Worm (Caenorhabditis elegans) whole organism, young adult: ENCODE measurements around the gene ZC84.6.

Experiments
- B0336.3 ChIP-seq: fragments of 200-800 bp; sonication (Bioruptor generic); IDR thresholded peaks from 2 replicates; pipeline ENCODE4 v1.3.6; 2022; ENCODE audit warnings: missing genetic modification characterization, missing compliant biosample characterization
- D2030.7 ChIP-seq: fragments of 200-800 bp; sonication (Bioruptor generic); IDR thresholded peaks from 2 replicates; pipeline ENCODE4 v1.3.6; 2022; ENCODE audit warnings: missing genetic modification reagents, missing genetic modification characterization, missing compliant biosample characterization
- F55B11.4 ChIP-seq: sonication (generic microtip); optimal IDR thresholded peaks from 2 replicates; lab custom pipeline; 2016; ENCODE audit warnings: missing compliant biosample characterization, missing genetic modification characterization, borderline replicate concordance; ENCODE audit not compliant: insufficient read depth
- F57A8.1 ChIP-seq: fragments of 200-800 bp; sonication (Bioruptor generic); optimal IDR thresholded peaks from 2 replicates; lab custom pipeline; 2018; ENCODE audit warnings: mild to moderate bottlenecking, missing genetic modification characterization, moderate library complexity, missing compliant biosample characterization
- Y56A3A.18 ChIP-seq: fragments of 200-800 bp; sonication (Bioruptor generic); IDR thresholded peaks from 2 replicates; pipeline ENCODE4 v1.3.6; 2022; ENCODE audit warnings: missing genetic modification reagents, missing genetic modification characterization, missing compliant biosample characterization
- Y79H2A.3 ChIP-seq: fragments of 200-800 bp; sonication (Bioruptor generic); conservative IDR thresholded peaks from 2 replicates; pipeline ENCODE4 v1.3.6; 2022; ENCODE audit warnings: missing genetic modification reagents, missing genetic modification characterization, missing compliant biosample characterization
- Y95B8A.8 ChIP-seq: fragments of 200-800 bp; sonication (Bioruptor generic); IDR thresholded peaks from 2 replicates; pipeline ENCODE4 v1.3.6; 2022; ENCODE audit warnings: missing genetic modification reagents, missing genetic modification characterization, missing compliant biosample characterization
- ZK185.1 ChIP-seq: sonication (generic microtip); optimal IDR thresholded peaks from 2 replicates; lab custom pipeline; 2016; ENCODE audit warnings: mild to moderate bottlenecking, missing genetic modification characterization, missing compliant biosample characterization; ENCODE audit not compliant: poor library complexity, severe bottlenecking
- aptf-3 ChIP-seq: fragments of 200-800 bp; sonication (Bioruptor generic); IDR thresholded peaks from 2 replicates; pipeline ENCODE4 v1.3.6; 2022; ENCODE audit warnings: missing genetic modification characterization, missing compliant biosample characterization
- athp-1 ChIP-seq: sonication (generic microtip); optimal IDR thresholded peaks from 2 replicates; lab custom pipeline; 2017; ENCODE audit warnings: mild to moderate bottlenecking, missing genetic modification characterization, missing compliant biosample characterization
- attf-3 ChIP-seq: fragments of 200-800 bp; sonication (Bioruptor generic); conservative IDR thresholded peaks from 2 replicates; pipeline ENCODE4 v1.3.6; 2022; ENCODE audit warnings: missing genetic modification reagents, missing genetic modification characterization, missing compliant biosample characterization
- attf-5 ChIP-seq: fragments of 200-800 bp; sonication (Bioruptor generic); optimal IDR thresholded peaks from 2 replicates; lab custom pipeline; 2018; ENCODE audit warnings: mild to moderate bottlenecking, missing genetic modification characterization, missing compliant biosample characterization
- bed-1 ChIP-seq: fragments of 200-800 bp; sonication (Bioruptor generic); IDR thresholded peaks from 2 replicates; pipeline ENCODE4 v1.3.6; 2022; ENCODE audit warnings: missing genetic modification reagents, missing genetic modification characterization, missing compliant biosample characterization
- ccch-3 ChIP-seq: fragments of 200-800 bp; sonication (Bioruptor generic); optimal IDR thresholded peaks from 2 replicates; lab custom pipeline; 2018; ENCODE audit warnings: mild to moderate bottlenecking, missing genetic modification characterization, missing compliant biosample characterization
- chd-7 ChIP-seq: sonication (generic microtip); optimal IDR thresholded peaks from 2 replicates; lab custom pipeline; 2016; ENCODE audit warnings: mild to moderate bottlenecking, missing genetic modification characterization, moderate library complexity, missing compliant biosample characterization
- dox-1 ChIP-seq: fragments of 200-800 bp; sonication (Bioruptor generic); IDR thresholded peaks from 2 replicates; pipeline ENCODE4 v1.3.6; 2022; ENCODE audit warnings: missing genetic modification reagents, missing genetic modification characterization, missing compliant biosample characterization
- dpl-1 ChIP-seq: fragments of 150-350 bp; optimal IDR thresholded peaks from 2 replicates; lab custom pipeline; 2014; ENCODE audit warnings: missing biosample characterization, missing genetic modification reagents, missing genetic modification characterization
- efl-1 ChIP-seq: fragments of 150-350 bp; optimal IDR thresholded peaks from 2 replicates; lab custom pipeline; 2014; ENCODE audit warnings: missing biosample characterization, missing genetic modification reagents, missing genetic modification characterization
- egl-44 ChIP-seq: fragments of 200-800 bp; sonication (Bioruptor generic); IDR thresholded peaks from 2 replicates; pipeline ENCODE4 v1.3.6; 2022; ENCODE audit warnings: missing genetic modification reagents, missing genetic modification characterization, missing compliant biosample characterization
- him-1 ChIP-seq: sonication (generic microtip); optimal IDR thresholded peaks from 2 replicates; lab custom pipeline; 2016; ENCODE audit warnings: missing genotype, missing genetic modification reagents, missing genetic modification characterization, missing compliant biosample characterization
- hlh-12 ChIP-seq: sonication (generic microtip); optimal IDR thresholded peaks from 2 replicates; lab custom pipeline; 2016; ENCODE audit warnings: missing genetic modification characterization, missing compliant biosample characterization
- hlh-26 ChIP-seq: fragments of 200-800 bp; sonication (Bioruptor generic); conservative IDR thresholded peaks from 2 replicates; pipeline ENCODE4 v1.3.6; 2022; ENCODE audit warnings: missing genetic modification reagents, missing genetic modification characterization, missing compliant biosample characterization
- hrde-1 ChIP-seq: sonication (generic microtip); optimal IDR thresholded peaks from 2 replicates; lab custom pipeline; 2016; ENCODE audit warnings: missing genetic modification characterization, mild to moderate bottlenecking, missing compliant biosample characterization, moderate library complexity, missing genotype, missing genetic modification reagents, borderline replicate concordance
- hsf-1 ChIP-seq: fragments of 200-800 bp; sonication (Bioruptor generic); IDR thresholded peaks from 2 replicates; pipeline ENCODE4 v1.3.6; 2022; ENCODE audit warnings: missing genetic modification reagents, missing genetic modification characterization, missing compliant biosample characterization
- lin-40 ChIP-seq: sonication (generic microtip); optimal IDR thresholded peaks from 2 replicates; lab custom pipeline; 2016; ENCODE audit warnings: missing genetic modification characterization, mild to moderate bottlenecking, missing compliant biosample characterization, missing genotype, missing genetic modification reagents
- lin-54 ChIP-seq: fragments of 200-800 bp; sonication (Bioruptor generic); optimal IDR thresholded peaks from 2 replicates; lab custom pipeline; 2018; ENCODE audit warnings: mild to moderate bottlenecking, missing genetic modification characterization, missing compliant biosample characterization
- madf-10 ChIP-seq: sonication (generic microtip); optimal IDR thresholded peaks from 2 replicates; lab custom pipeline; 2016; ENCODE audit warnings: mild to moderate bottlenecking, missing genetic modification characterization, missing compliant biosample characterization
- madf-3 ChIP-seq: fragments of 200-800 bp; sonication (Bioruptor generic); IDR thresholded peaks from 2 replicates; pipeline ENCODE4 v1.3.6; 2022; ENCODE audit warnings: missing genetic modification reagents, missing genetic modification characterization, missing compliant biosample characterization
- madf-6 ChIP-seq: fragments of 200-800 bp; sonication (Bioruptor generic); IDR thresholded peaks from 2 replicates; pipeline ENCODE4 v1.3.6; 2022; ENCODE audit warnings: missing genetic modification reagents, missing genetic modification characterization, missing compliant biosample characterization
- mcd-1 ChIP-seq: fragments of 200-800 bp; sonication (Bioruptor generic); IDR thresholded peaks from 2 replicates; pipeline ENCODE4 v1.3.6; 2022; ENCODE audit warnings: missing genetic modification reagents, missing genetic modification characterization, missing compliant biosample characterization
- nfya-1 ChIP-seq: sonication (generic microtip); optimal IDR thresholded peaks from 2 replicates; lab custom pipeline; 2017; ENCODE audit warnings: antibody characterized with exemption, missing compliant biosample characterization, missing genetic modification characterization, borderline replicate concordance; ENCODE audit not compliant: insufficient read depth
- nhr-80 ChIP-seq: sonication (generic microtip); optimal IDR thresholded peaks from 2 replicates; lab custom pipeline; 2016; ENCODE audit warnings: missing genetic modification characterization, missing compliant biosample characterization
- pbrm-1 ChIP-seq: fragments of 200-800 bp; sonication (Bioruptor generic); IDR thresholded peaks from 2 replicates; pipeline ENCODE4 v1.3.6; 2022; ENCODE audit warnings: missing genetic modification reagents, missing genetic modification characterization, missing compliant biosample characterization
- snpc-3.4 ChIP-seq: sonication (generic microtip); optimal IDR thresholded peaks from 2 replicates; lab custom pipeline; 2017; ENCODE audit warnings: missing genetic modification characterization, mild to moderate bottlenecking, missing compliant biosample characterization, antibody characterized with exemption, moderate library complexity, missing genotype, missing genetic modification reagents
- unc-130 ChIP-seq: sonication (generic microtip); optimal IDR thresholded peaks from 2 replicates; lab custom pipeline; 2016; ENCODE audit warnings: missing genetic modification reagents, missing genetic modification characterization, missing compliant biosample characterization
- xnd-1 ChIP-seq: sonication (generic microtip); optimal IDR thresholded peaks from 2 replicates; lab custom pipeline; 2016; ENCODE audit warnings: missing genotype, missing genetic modification reagents, missing genetic modification characterization, missing compliant biosample characterization
- zfh-2 ChIP-seq: fragments of 200-800 bp; sonication (Bioruptor generic); conservative IDR thresholded peaks from 2 replicates; pipeline ENCODE4 v1.3.6; 2022; ENCODE audit warnings: missing genetic modification reagents, missing genetic modification characterization, missing compliant biosample characterization
- ztf-28 ChIP-seq: fragments of 200-800 bp; sonication (Bioruptor generic); IDR thresholded peaks from 2 replicates; pipeline ENCODE4 v1.3.6; 2022; ENCODE audit warnings: missing genetic modification reagents, missing genetic modification characterization, missing compliant biosample characterization

Gene ZC84.6

ce11 chrIII:9228190-9228589 is 28.7 kb upstream of the ZC84.6 start:
- TF ChIP-seq nhr-80 (tag; lab: Kevin White, UChicago) = peak; percentile 20
- TF ChIP-seq hrde-1 (tag; lab: Kevin White, UChicago) = no peak
- no peak for TF ChIP-seq chd-7
- peak; percentile 35; the same call in 1 of the 2 replicates for TF ChIP-seq B0336.3 (GFP tag; lab: Robert Waterston, UW)
- TF ChIP-seq D2030.7 (GFP tag; lab: Robert Waterston, UW) = 0 out of 2 replicates have a peak, but pooled peaks have one; percentile 30
- TF ChIP-seq attf-5 (GFP tag; lab: Kevin White, UChicago) = peak; percentile 1
- TF ChIP-seq dpl-1 (GFP tag; lab: Kevin White, UChicago) = peak; percentile 57
- peak; percentile 38 for TF ChIP-seq lin-54 (GFP tag; lab: Kevin White, UChicago)
- TF ChIP-seq attf-3 = no peak
- 0 out of 2 replicates have a peak, but pooled peaks have one; percentile 7 for TF ChIP-seq pbrm-1 (GFP tag; lab: Robert Waterston, UW)
- peak; percentile 22 for TF ChIP-seq ZK185.1 (tag; lab: Kevin White, UChicago)
- peak; percentile 34; the same call in 1 of the 2 replicates for TF ChIP-seq madf-6 (GFP tag; lab: Robert Waterston, UW)
- TF ChIP-seq efl-1 = peak; percentile 84
- peak; percentile 79 for TF ChIP-seq mcd-1 (GFP tag; lab: Robert Waterston, UW)
- TF ChIP-seq dox-1 (GFP tag; lab: Robert Waterston, UW) = 0 out of 2 replicates have a peak, but pooled peaks have one; percentile 3
- no peak for TF ChIP-seq him-1 (tag; lab: Kevin White, UChicago)

- peak; percentile 75 for TF ChIP-seq hrde-1 (tag; lab: Kevin White, UChicago)
- TF ChIP-seq hsf-1 = peak; percentile 50; the same call in 1 of the 2 replicates
- no peak for TF ChIP-seq Y95B8A.8 (GFP tag; lab: Robert Waterston, UW)
- TF ChIP-seq hlh-26 (GFP tag; lab: Robert Waterston, UW) = no peak
- no peak for TF ChIP-seq pbrm-1 (GFP tag; lab: Robert Waterston, UW)
- peak; percentile 31 for TF ChIP-seq xnd-1 (tag; lab: Kevin White, UChicago)
- TF ChIP-seq madf-3 = 0 out of 2 replicates have a peak, but pooled peaks have one; percentile 26
These were observed 25.5 kb upstream of the ZC84.6 start for ce11 chrIII:9224986-9225385.

ce11 chrIII:9215367-9215766 is 15.9 kb upstream of the ZC84.6 start, which contains the start of gene npr-29:
TSS of gene npr-29 (minus strand) at chrIII:9215467.
- TF ChIP-seq athp-1 (tag; lab: Kevin White, UChicago) (no peak), ccch-3 (GFP tag; lab: Kevin White, UChicago) (no peak), snpc-3.4 (no peak), bed-1 (no peak), unc-130 (GFP tag; lab: Kevin White, UChicago) (no peak), madf-10 (no peak), egl-44 (GFP tag; lab: Robert Waterston, UW) (no peak), lin-40 (tag; lab: Kevin White, UChicago) (no peak), F57A8.1 (no peak), ztf-28 (GFP tag; lab: Robert Waterston, UW) (no peak)
- TF ChIP-seq, all 124 proteins: peak for 0

- TF ChIP-seq zfh-2 (no peak), Y79H2A.3 (no peak), F55B11.4 (no peak), aptf-3 (GFP tag; lab: Robert Waterston, UW) (no peak), Y56A3A.18 (no peak), nfya-1 (no peak), hlh-12 (no peak)
These were observed 6.7 kb upstream of the ZC84.6 start, which contains the start of gene ZC84.1 for ce11 chrIII:9206185-9206584. TSS of gene ZC84.1 (minus strand) at chrIII:9206285.
